Worm (Caenorhabditis elegans) whole organism, L4/young adult: ENCODE data around the gene nhr-122.

Experiments used
- W03F9.2 ChIP-seq: fragments of 150-350 bp; optimal IDR thresholded peaks from 2 replicates; lab custom pipeline; 2014; ENCODE audit warnings: missing biosample characterization, missing genetic modification characterization
- him-1 ChIP-seq: sonication (generic microtip); optimal IDR thresholded peaks from 2 replicates; lab custom pipeline; 2016; ENCODE audit warnings: missing genotype, missing genetic modification reagents, missing genetic modification characterization, missing compliant biosample characterization

- TF ChIP-seq him-1 (tag; lab: Kevin White, UChicago) (no peak), W03F9.2 (no peak)
These were observed 15.0 kb downstream of the nhr-122 start for ce11 chrIV:1628730-1629129.
